Fruit fly (Drosophila melanogaster): Measurements from ENCODE around the gene Or71a.

Gene Or71a

DNA sequence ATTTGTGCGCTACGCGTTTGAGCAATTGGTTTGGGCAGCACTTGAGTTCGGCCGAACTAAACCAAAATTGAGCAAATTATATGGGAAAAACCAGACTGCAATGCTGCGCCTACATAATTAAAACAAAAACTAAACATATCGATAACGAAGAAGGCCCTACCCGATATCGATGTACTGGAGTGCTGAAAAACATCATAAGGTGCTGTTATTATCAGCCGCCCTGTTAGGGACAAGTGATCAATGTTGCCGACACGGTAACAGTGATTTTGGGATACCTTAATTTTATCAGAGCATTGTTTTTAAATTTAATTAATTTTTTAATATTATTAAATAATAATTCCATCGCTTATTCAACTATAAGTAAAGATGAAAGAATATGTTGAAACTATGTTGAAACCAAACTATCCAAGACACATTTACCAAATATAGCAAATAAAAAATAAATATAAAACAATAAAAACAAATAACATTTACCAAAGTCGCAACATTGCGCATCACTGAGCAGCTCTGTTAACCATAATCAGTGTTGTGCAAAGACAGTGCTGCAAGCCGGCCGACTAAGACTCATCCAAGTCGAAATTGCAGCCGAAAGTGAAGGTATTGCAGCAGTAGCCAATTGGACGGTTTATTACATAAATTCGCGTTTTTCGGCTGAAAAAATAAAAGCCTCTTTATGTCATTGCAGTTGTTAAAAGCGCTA lies 16.5 kb upstream of the Or71a start, which contains the start of the genes sstn, Plp and GlyRS (continued):
- TF ChIP-seq CG8388 (GFP tag; optimal IDR thresholded peaks at IDR 0.05) (no peak), Ravus (GFP tag; IDR thresholded peaks at IDR 0.05) (no peak), CG30403 (GFP tag; optimal IDR thresholded peaks at IDR 0.05) (peak; percentile 47), CG4820 (GFP tag; optimal IDR thresholded peaks at IDR 0.05) (peak; percentile 28), HmgZ (tag; optimal IDR thresholded peaks at IDR 0.05) (peak; percentile 7), ERR (GFP tag; optimal IDR thresholded peaks at IDR 0.05) (no peak), BEAF-32 (GFP tag; optimal IDR thresholded peaks at IDR 0.05) (peak; percentile 70), CG12236 (GFP tag; optimal IDR thresholded peaks at IDR 0.05) (no peak), CG1529 (GFP tag; optimal IDR thresholded peaks at IDR 0.05) (peak; percentile 15), zfh2 (GFP tag; optimal IDR thresholded peaks at IDR 0.05) (peak; percentile 14), her (GFP tag; optimal IDR thresholded peaks at IDR 0.05) (no peak), HLH54F (GFP tag; optimal IDR thresholded peaks at IDR 0.05) (no peak), twi (tag; optimal IDR thresholded peaks at IDR 0.05) (peak; percentile 26), Fer3 (tag; optimal IDR thresholded peaks at IDR 0.05) (peak; percentile 16), unpg (GFP tag; optimal IDR thresholded peaks at IDR 0.05) (peak; percentile 8), MBD-R2 (GFP tag; IDR thresholded peaks at IDR 0.05) (peak; percentile 47; the same call in 1 of the 2 replicates), Fer1 (GFP tag; optimal IDR thresholded peaks at IDR 0.05) (peak; percentile 32), lab (GFP tag; optimal IDR thresholded peaks at IDR 0.05) (peak; percentile 66), bbx (GFP tag; IDR thresholded peaks at IDR 0.05; ENCODE audit: partially characterized antibody) (peak; percentile 69), CG8924 (tag; optimal IDR thresholded peaks at IDR 0.05) (peak; percentile 29), Bgb (GFP tag; IDR thresholded peaks at IDR 0.05; ENCODE audit: partially characterized antibody) (peak; percentile 55), CG5245 (GFP tag; optimal IDR thresholded peaks at IDR 0.05) (no peak), CG17361 (GFP tag; IDR thresholded peaks at IDR 0.05) (peak; percentile 78), CG10431 (GFP tag; optimal IDR thresholded peaks at IDR 0.05) (peak; percentile 7), CG13775 (GFP tag; optimal IDR thresholded peaks at IDR 0.05) (peak; percentile 42), CG17829 (tag; optimal IDR thresholded peaks at IDR 0.05) (peak; percentile 55), CG8290 (GFP tag; optimal IDR thresholded peaks at IDR 0.05) (peak; percentile 61), CG8290 (tag; optimal IDR thresholded peaks at IDR 0.05) (peak in 1 of 2 experiments; percentile 1), lola (GFP tag; optimal IDR thresholded peaks at IDR 0.05) (peak in 1 of 3 experiments; percentile 40), phol (tag; optimal IDR thresholded peaks at IDR 0.05) (peak; percentile 61), CG9797 (GFP tag; optimal IDR thresholded peaks at IDR 0.05) (peak; percentile 5), CG10654 (GFP tag; optimal IDR thresholded peaks at IDR 0.05) (peak; percentile 29), trem (tag; optimal IDR thresholded peaks at IDR 0.05) (peak; percentile 57), grau (tag; optimal IDR thresholded peaks at IDR 0.05) (peak; percentile 57), sug (tag; optimal IDR thresholded peaks at IDR 0.05) (peak; percentile 57), mld (GFP tag; IDR thresholded peaks at IDR 0.05; ENCODE audit: partially characterized antibody) (no peak), nmo (GFP tag; optimal IDR thresholded peaks at IDR 0.05) (peak; percentile 58), CG2129 (GFP tag; IDR thresholded peaks at IDR 0.05; ENCODE audit: partially characterized antibody) (no peak; the same call in 1 of the 2 replicates), CG12219 (GFP tag; optimal IDR thresholded peaks at IDR 0.05) (no peak), hb (GFP tag; IDR thresholded peaks at IDR 0.05; ENCODE audit: partially characterized antibody) (no peak), chif (GFP tag; optimal IDR thresholded peaks at IDR 0.05) (no peak), CoRest (tag; optimal IDR thresholded peaks at IDR 0.05) (peak; percentile 67), Ets97D (GFP tag; optimal IDR thresholded peaks at IDR 0.05) (no peak), CG13894 (tag; optimal IDR thresholded peaks at IDR 0.05) (peak; percentile 40), cg (GFP tag; optimal IDR thresholded peaks at IDR 0.05) (no peak), CG10147 (GFP tag; optimal IDR thresholded peaks at IDR 0.05) (peak; percentile 58), Max (GFP tag; optimal IDR thresholded peaks at IDR 0.05) (peak; percentile 50), CG7839 (tag; optimal IDR thresholded peaks at IDR 0.05) (peak; percentile 57)
